Fruit fly (Drosophila melanogaster) whole organism, embryonic: ENCODE results near the gene pbl.

ENCODE experiments used
- Blimp-1 ChIP-seq: fragments of 200-800 bp; sonication (Bioruptor generic); optimal IDR thresholded peaks from 3 replicates; lab custom pipeline; 2018; ENCODE audit warnings: missing biosample characterization, missing genetic modification characterization, mild to moderate bottlenecking, moderate library complexity, missing genetic modification reagents
- CG10274 ChIP-seq: fragments of 200-800 bp; sonication (Bioruptor generic); optimal IDR thresholded peaks from 3 replicates; lab custom pipeline; 2017; ENCODE audit warnings: missing biosample characterization, mild to moderate bottlenecking, missing genetic modification characterization
- CG10366 ChIP-seq: fragments of 200-800 bp; sonication (Bioruptor generic); IDR thresholded peaks from 2 replicates; pipeline ENCODE4 v1.3.6; 2022; ENCODE audit warnings: missing biosample characterization, missing genetic modification characterization
- CG10654 ChIP-seq: fragments of 200-800 bp; sonication (Bioruptor generic); optimal IDR thresholded peaks from 2 replicates; lab custom pipeline; 2016; ENCODE audit warnings: missing biosample characterization, missing genetic modification characterization
- CG11085 ChIP-seq: fragments of 200-800 bp; sonication (Bioruptor generic); IDR thresholded peaks from 2 replicates; pipeline ENCODE4 v1.3.6; 2022; ENCODE audit warnings: missing biosample characterization, missing genetic modification characterization
- CG11696 ChIP-seq: fragments of 200-800 bp; sonication (Bioruptor generic); IDR thresholded peaks from 2 replicates; pipeline ENCODE4 v1.3.6; 2022; ENCODE audit warnings: missing biosample characterization, missing genetic modification characterization
- CG12219 ChIP-seq: fragments of 200-800 bp; sonication (Bioruptor generic); optimal IDR thresholded peaks from 3 replicates; lab custom pipeline; 2018; ENCODE audit warnings: missing biosample characterization, mild to moderate bottlenecking, missing genetic modification characterization
- CG12391 ChIP-seq: fragments of 200-800 bp; sonication (Bioruptor generic); optimal IDR thresholded peaks from 3 replicates; lab custom pipeline; 2018; ENCODE audit warnings: missing biosample characterization, mild to moderate bottlenecking, missing genetic modification characterization, moderate library complexity
- CG14965 ChIP-seq: fragments of 200-800 bp; sonication (Bioruptor generic); optimal IDR thresholded peaks from 2 replicates; lab custom pipeline; 2016; ENCODE audit warnings: missing biosample characterization, missing genetic modification characterization, borderline replicate concordance
- CG17186 ChIP-seq: fragments of 200-800 bp; sonication (Bioruptor generic); optimal IDR thresholded peaks from 3 replicates; lab custom pipeline; 2017; ENCODE audit warnings: missing biosample characterization, missing genetic modification reagents, missing genetic modification characterization
- CG17912 ChIP-seq: fragments of 200-800 bp; sonication (Bioruptor generic); optimal IDR thresholded peaks from 2 replicates; lab custom pipeline; 2018; ENCODE audit warnings: missing biosample characterization, mild to moderate bottlenecking, missing genetic modification characterization
- CG18599 ChIP-seq: fragments of 200-800 bp; sonication (Bioruptor generic); optimal IDR thresholded peaks from 3 replicates; lab custom pipeline; 2017; ENCODE audit warnings: missing biosample characterization, missing genetic modification characterization, mild to moderate bottlenecking, moderate library complexity, missing genetic modification reagents
- CG18764 ChIP-seq: fragments of 200-800 bp; sonication (Bioruptor generic); optimal IDR thresholded peaks from 3 replicates; lab custom pipeline; 2016; ENCODE audit warnings: missing biosample characterization, missing genetic modification characterization
- CG2120 ChIP-seq: fragments of 200-800 bp; sonication (Bioruptor generic); optimal IDR thresholded peaks from 3 replicates; lab custom pipeline; 2016; ENCODE audit warnings: missing biosample characterization, missing genetic modification characterization
- CG2129 ChIP-seq: fragments of 200-800 bp; sonication (Bioruptor generic); IDR thresholded peaks from 2 replicates; pipeline ENCODE4 v1.3.6; 2022; ENCODE audit warnings: missing biosample characterization, missing genetic modification characterization; ENCODE audit not compliant: partially characterized antibody
- CG31441 ChIP-seq: fragments of 200-800 bp; sonication (Bioruptor generic); IDR thresholded peaks from 2 replicates; pipeline ENCODE4 v1.3.6; 2022; ENCODE audit warnings: missing biosample characterization, missing genetic modification characterization
- CG3726 ChIP-seq: fragments of 200-800 bp; sonication (Bioruptor generic); IDR thresholded peaks from 3 replicates; pipeline ENCODE4, ENCODE4 v1.3.6; 2022; ENCODE audit warnings: missing biosample characterization, missing genetic modification characterization
- CG6683 ChIP-seq: fragments of 200-800 bp; sonication (Bioruptor generic); optimal IDR thresholded peaks from 2 replicates; lab custom pipeline; 2017; ENCODE audit warnings: missing biosample characterization, mild to moderate bottlenecking, missing genetic modification characterization, missing genetic modification reagents
- CG7987 ChIP-seq: fragments of 200-800 bp; sonication (Bioruptor generic); optimal IDR thresholded peaks from 2 replicates; lab custom pipeline; 2018; ENCODE audit warnings: missing biosample characterization, mild to moderate bottlenecking, missing genetic modification characterization, moderate library complexity
- CG8359 ChIP-seq: fragments of 200-800 bp; sonication (Bioruptor generic); optimal IDR thresholded peaks from 2 replicates; lab custom pipeline; 2017; ENCODE audit warnings: missing biosample characterization, mild to moderate bottlenecking, missing genetic modification characterization, borderline replicate concordance
- CG9817 ChIP-seq: fragments of 200-800 bp; sonication (Bioruptor generic); optimal IDR thresholded peaks from 2 replicates; lab custom pipeline; 2018; ENCODE audit warnings: missing biosample characterization, mild to moderate bottlenecking, missing genetic modification characterization, moderate library complexity
- CoRest ChIP-seq: fragments of 200-800 bp; sonication (Bioruptor generic); optimal IDR thresholded peaks from 3 replicates; lab custom pipeline; 2018; ENCODE audit warnings: missing biosample characterization, mild to moderate bottlenecking, missing genetic modification characterization, moderate library complexity
- Drgx ChIP-seq: fragments of 200-800 bp; sonication (Bioruptor generic); IDR thresholded peaks from 2 replicates; pipeline ENCODE4 v1.3.6; 2022; ENCODE audit warnings: missing biosample characterization, missing genetic modification characterization
- Gsc ChIP-seq: fragments of 200-800 bp; sonication (Bioruptor generic); IDR thresholded peaks from 2 replicates; pipeline ENCODE4 v1.3.6; 2022; ENCODE audit warnings: missing biosample characterization, missing genetic modification characterization
- HmgD ChIP-seq: fragments of 200-800 bp; sonication (Bioruptor generic); optimal IDR thresholded peaks from 3 replicates; lab custom pipeline; 2016; ENCODE audit warnings: missing biosample characterization, missing genetic modification characterization
- Hr3 ChIP-seq: fragments of 200-800 bp; sonication (Bioruptor generic); optimal IDR thresholded peaks from 3 replicates; lab custom pipeline; 2016; ENCODE audit warnings: missing biosample characterization, missing genetic modification characterization
- Max ChIP-seq: fragments of 200-800 bp; sonication (Bioruptor generic); optimal IDR thresholded peaks from 2 replicates; lab custom pipeline; 2016; ENCODE audit warnings: missing biosample characterization, mild to moderate bottlenecking, missing genetic modification characterization
- PHDP ChIP-seq: fragments of 200-800 bp; sonication (Bioruptor generic); optimal IDR thresholded peaks from 3 replicates; lab custom pipeline; 2018; ENCODE audit warnings: missing biosample characterization, mild to moderate bottlenecking, missing genetic modification characterization, moderate library complexity
- Usf ChIP-seq: fragments of 200-800 bp; sonication (Bioruptor generic); optimal IDR thresholded peaks from 2 replicates; lab custom pipeline; 2017; ENCODE audit warnings: missing genotype, missing biosample characterization, missing genetic modification characterization
- Xbp1 ChIP-seq: fragments of 200-800 bp; sonication (Bioruptor generic); optimal IDR thresholded peaks from 3 replicates; lab custom pipeline; 2016; ENCODE audit warnings: missing biosample characterization, mild to moderate bottlenecking, missing genetic modification characterization
- Xrp1 ChIP-seq: fragments of 200-800 bp; sonication (Bioruptor generic); IDR thresholded peaks from 2 replicates; pipeline ENCODE4 v1.3.6; 2022; ENCODE audit warnings: missing biosample characterization, missing genetic modification characterization
- ac ChIP-seq: fragments of 200-800 bp; sonication (Bioruptor generic); optimal IDR thresholded peaks from 3 replicates; lab custom pipeline; 2017; ENCODE audit warnings: missing biosample characterization, mild to moderate bottlenecking, missing genetic modification characterization
- ase ChIP-seq: fragments of 200-800 bp; sonication (Bioruptor generic); IDR thresholded peaks from 3 replicates; pipeline ENCODE4 v1.3.6; 2022; ENCODE audit warnings: missing biosample characterization, missing genetic modification characterization
- bcd ChIP-seq: fragments of 200-800 bp; sonication (Bioruptor generic); optimal IDR thresholded peaks from 2 replicates; lab custom pipeline; 2017; ENCODE audit warnings: missing biosample characterization, mild to moderate bottlenecking, missing genetic modification characterization
- chif ChIP-seq, 2 experiments: fragments of 200-800 bp; sonication (Bioruptor generic); optimal IDR thresholded peaks; 3 replicates each; lab custom pipeline; 2016; ENCODE audit warnings: missing biosample characterization in 2 of 2, missing genetic modification characterization in 2 of 2
- dysf ChIP-seq: fragments of 200-800 bp; sonication (Bioruptor generic); IDR thresholded peaks from 3 replicates; pipeline ENCODE4 v1.3.6; 2022; ENCODE audit warnings: missing biosample characterization, missing genetic modification characterization
- fd64A ChIP-seq: fragments of 200-800 bp; sonication (Bioruptor generic); optimal IDR thresholded peaks from 3 replicates; lab custom pipeline; 2018; ENCODE audit warnings: missing biosample characterization, mild to moderate bottlenecking, missing genetic modification characterization
- gem ChIP-seq: fragments of 200-800 bp; sonication (Bioruptor generic); optimal IDR thresholded peaks from 2 replicates; lab custom pipeline; 2019; ENCODE audit warnings: missing biosample characterization, mild to moderate bottlenecking, missing genetic modification characterization, moderate library complexity
- grn ChIP-seq: fragments of 200-800 bp; sonication (Bioruptor generic); optimal IDR thresholded peaks from 3 replicates; lab custom pipeline; 2017; ENCODE audit warnings: missing biosample characterization, missing genetic modification characterization
- hkb ChIP-seq, 2 experiments: fragments of 200-800 bp in 1 of 2; fragments of >200 bp in 1 of 2; sonication (Bioruptor generic) in 1 of 2; IDR thresholded peaks in 1 of 2; optimal IDR thresholded peaks in 1 of 2; 2 replicates each; pipeline versions ENCODE4 v1.3.6 to Lab custom; 2017 to 2022; ENCODE audit warnings: missing biosample characterization in 1 of 2, missing genetic modification characterization in 1 of 2
- lab ChIP-seq: fragments of 200-800 bp; sonication (Bioruptor generic); optimal IDR thresholded peaks from 3 replicates; lab custom pipeline; 2017; ENCODE audit warnings: missing biosample characterization, missing genetic modification characterization, mild to moderate bottlenecking, moderate library complexity, missing genetic modification reagents
- nerfin-1 ChIP-seq: fragments of 200-800 bp; sonication (Bioruptor generic); optimal IDR thresholded peaks from 3 replicates; lab custom pipeline; 2019; ENCODE audit warnings: missing biosample characterization, mild to moderate bottlenecking, missing genetic modification characterization, moderate library complexity
- nmo ChIP-seq: fragments of 200-800 bp; sonication (Bioruptor generic); optimal IDR thresholded peaks from 2 replicates; lab custom pipeline; 2018; ENCODE audit warnings: missing biosample characterization, mild to moderate bottlenecking, missing genetic modification characterization, moderate library complexity
- pfk ChIP-seq: fragments of 200-800 bp; sonication (Bioruptor generic); optimal IDR thresholded peaks from 2 replicates; lab custom pipeline; 2018; ENCODE audit warnings: missing biosample characterization, mild to moderate bottlenecking, missing genetic modification characterization, moderate library complexity
- pzg ChIP-seq: fragments of 200-800 bp; sonication (Bioruptor generic); optimal IDR thresholded peaks from 3 replicates; lab custom pipeline; 2018; ENCODE audit warnings: missing biosample characterization, mild to moderate bottlenecking, missing genetic modification characterization, moderate library complexity
- row ChIP-seq: fragments of 200-800 bp; sonication (Bioruptor generic); IDR thresholded peaks from 3 replicates; pipeline ENCODE4 v1.3.6; 2022; ENCODE audit warnings: missing biosample characterization, missing genetic modification characterization
- ssp ChIP-seq: fragments of 200-800 bp; sonication (Bioruptor generic); IDR thresholded peaks from 2 replicates; pipeline ENCODE4 v1.3.6; 2022; ENCODE audit warnings: missing biosample characterization, missing genetic modification characterization
- tio ChIP-seq: fragments of 200-800 bp; sonication (Bioruptor generic); optimal IDR thresholded peaks from 2 replicates; lab custom pipeline; 2017; ENCODE audit warnings: missing biosample characterization, missing genetic modification characterization, inconsistent platforms
- vfl ChIP-seq: fragments of 200-800 bp; sonication (Bioruptor generic); optimal IDR thresholded peaks from 2 replicates; lab custom pipeline; 2016; ENCODE audit warnings: missing biosample characterization, missing genetic modification characterization

Gene pbl

dm6 chr3L:7883298-7883697 lies 28.5 kb downstream of the pbl start (continued):
- no peak for TF ChIP-seq ase (GFP tag; lab: Robert Waterston, UW)
- TF ChIP-seq pzg, result no peak
- 0 out of 2 replicates have a peak, but pooled peaks have one; percentile 16 for TF ChIP-seq ssp (GFP tag; lab: Robert Waterston, UW)
- TF ChIP-seq Drgx (GFP tag; lab: Robert Waterston, UW), result peak; percentile 30; the same call in 1 of the 2 replicates
- peak; percentile 28 for TF ChIP-seq CG12391
- peak; percentile 37; the same call in 1 of the 2 replicates for TF ChIP-seq CG10366 (GFP tag; lab: Robert Waterston, UW)
- peak; percentile 22 for TF ChIP-seq Xbp1
- peak; percentile 58 for TF ChIP-seq Xrp1 (GFP tag; lab: Robert Waterston, UW)
- TF ChIP-seq grn (GFP tag; lab: Kevin White, UChicago), result no peak
- TF ChIP-seq gem (tag; lab: Kevin White, UChicago), result peak; percentile 65
- 0 out of 2 replicates have a peak, but pooled peaks have one; percentile 40 for TF ChIP-seq CG31441 (GFP tag; lab: Robert Waterston, UW)
- peak; percentile 44 for TF ChIP-seq nmo
- TF ChIP-seq tio (GFP tag; lab: Kevin White, UChicago), result no peak
- TF ChIP-seq PHDP (tag; lab: Kevin White, UChicago), result peak; percentile 3
- TF ChIP-seq row, result peak; percentile 57; the same call in 2 of the 3 replicates
- no peak for TF ChIP-seq hkb (optimal IDR thresholded peaks at IDR 0.05; lab: Kevin White, UChicago)
- peak; percentile 50 for TF ChIP-seq hkb (GFP tag; IDR thresholded peaks at IDR 0.05; lab: Robert Waterston, UW)
- peak; percentile 21 for TF ChIP-seq Hr3 (GFP tag; lab: Kevin White, UChicago)
- no peak for TF ChIP-seq CG10274 (GFP tag; lab: Kevin White, UChicago)

- peak; percentile 53 for TF ChIP-seq CG9817 (tag; lab: Kevin White, UChicago)
- peak; percentile 56 for TF ChIP-seq bcd (GFP tag; lab: Kevin White, UChicago)
- TF ChIP-seq lab (GFP tag; lab: Kevin White, UChicago), result peak; percentile 94
- TF ChIP-seq CG8359 (GFP tag; lab: Kevin White, UChicago), result peak; percentile 35
- TF ChIP-seq CG11085 (GFP tag; lab: Robert Waterston, UW), result 0 out of 2 replicates have a peak, but pooled peaks have one; percentile 39
- TF ChIP-seq CG2129 (GFP tag; lab: Robert Waterston, UW), result no peak
- TF ChIP-seq Max (GFP tag; lab: Kevin White, UChicago), result no peak
- peak; percentile 40 for TF ChIP-seq nerfin-1 (tag; lab: Kevin White, UChicago)
- TF ChIP-seq CG17186 (GFP tag; lab: Kevin White, UChicago), result peak; percentile 14
- no peak for TF ChIP-seq ac (GFP tag; lab: Kevin White, UChicago)
- TF ChIP-seq CG7987 (GFP tag; lab: Kevin White, UChicago), result peak; percentile 94
- TF ChIP-seq CG14965, result no peak
- TF ChIP-seq CG18599 (GFP tag; lab: Kevin White, UChicago), result peak; percentile 86
- peak; percentile 65 for TF ChIP-seq CG12219 (GFP tag; lab: Kevin White, UChicago)
- TF ChIP-seq chif (GFP tag; optimal IDR thresholded peaks at IDR 0.05; lab: Kevin White, UChicago), result peak in 1 of 2 experiments; percentile 1
- TF ChIP-seq CG6683 (GFP tag; lab: Kevin White, UChicago), result peak; percentile 77
- TF ChIP-seq vfl (GFP tag; lab: Kevin White, UChicago), result no peak
- peak; percentile 1 for TF ChIP-seq CG10654 (GFP tag; lab: Kevin White, UChicago)
- peak; percentile 59 for TF ChIP-seq CG11696 (GFP tag; lab: Robert Waterston, UW)
- peak; percentile 58 for TF ChIP-seq Blimp-1
- TF ChIP-seq CoRest (tag; lab: Kevin White, UChicago), result peak; percentile 76
- peak; percentile 38; the same call in 1 of the 3 replicates for TF ChIP-seq CG3726 (GFP tag; lab: Robert Waterston, UW)
- TF ChIP-seq Usf (GFP tag; lab: Kevin White, UChicago), result no peak
- peak; percentile 59 for TF ChIP-seq fd64A (GFP tag; lab: Kevin White, UChicago)
- TF ChIP-seq dysf, result peak; percentile 32; the same call in 1 of the 3 replicates
- TF ChIP-seq HmgD (GFP tag; lab: Kevin White, UChicago), result no peak
- no peak for TF ChIP-seq pfk
- TF ChIP-seq CG17912 (GFP tag; lab: Kevin White, UChicago), result peak; percentile 32
- TF ChIP-seq Gsc, result no peak
- peak; percentile 53 for TF ChIP-seq CG18764 (GFP tag; lab: Kevin White, UChicago)
- TF ChIP-seq CG2120 (GFP tag; lab: Kevin White, UChicago), result peak; percentile 66
Observed at dm6 chr3L:7882105-7882504, 29.6 kb downstream of the pbl start.
